Fruit fly (Drosophila melanogaster) whole organism, embryonic: ENCODE measurements around the gene pygo.

Experiments
- Ada2b ChIP-seq: fragments of 200-800 bp; sonication (Bioruptor generic); IDR thresholded peaks from 2 replicates; pipeline ENCODE4 v1.3.6; 2022; ENCODE audit warnings: missing biosample characterization, missing genetic modification characterization
- Antp ChIP-seq: fragments of 200-800 bp; sonication (Bioruptor generic); optimal IDR thresholded peaks from 3 replicates; lab custom pipeline; 2016; ENCODE audit warnings: missing biosample characterization, missing genetic modification characterization
- B-H2 ChIP-seq: fragments of 200-800 bp; sonication (Bioruptor generic); optimal IDR thresholded peaks from 2 replicates; lab custom pipeline; 2018; ENCODE audit warnings: missing biosample characterization, mild to moderate bottlenecking, missing genetic modification characterization
- C15 ChIP-seq: fragments of 200-800 bp; sonication (Bioruptor generic); IDR thresholded peaks from 3 replicates; pipeline ENCODE4 v1.3.6; 2022; ENCODE audit warnings: missing biosample characterization, missing genetic modification characterization
- CG12744 ChIP-seq: fragments of 200-800 bp; sonication (Bioruptor generic); optimal IDR thresholded peaks from 2 replicates; lab custom pipeline; 2016; ENCODE audit warnings: missing biosample characterization, missing genetic modification characterization
- CG13287 ChIP-seq: fragments of 200-800 bp; sonication (Bioruptor generic); IDR thresholded peaks from 2 replicates; pipeline ENCODE4 v1.3.6; 2022; ENCODE audit warnings: missing biosample characterization, missing genetic modification characterization; ENCODE audit not compliant: partially characterized antibody
- CG16779 ChIP-seq: fragments of 200-800 bp; sonication (Bioruptor generic); IDR thresholded peaks from 2 replicates; pipeline ENCODE4 v1.3.6; 2022; ENCODE audit warnings: missing biosample characterization, missing genetic modification characterization
- CG18764 ChIP-seq: fragments of 200-800 bp; sonication (Bioruptor generic); optimal IDR thresholded peaks from 3 replicates; lab custom pipeline; 2016; ENCODE audit warnings: missing biosample characterization, missing genetic modification characterization
- CG2712 ChIP-seq: fragments of 200-800 bp; optimal IDR thresholded peaks from 3 replicates; lab custom pipeline; 2019; ENCODE audit warnings: missing biosample characterization, mild to moderate bottlenecking, missing genetic modification characterization, moderate library complexity
- CG3281 ChIP-seq: fragments of 200-800 bp; sonication (Bioruptor generic); optimal IDR thresholded peaks from 3 replicates; lab custom pipeline; 2017; ENCODE audit warnings: missing biosample characterization, mild to moderate bottlenecking, missing genetic modification characterization
- CG3407 ChIP-seq: fragments of 200-800 bp; sonication (Bioruptor generic); optimal IDR thresholded peaks from 2 replicates; lab custom pipeline; 2018; ENCODE audit warnings: missing biosample characterization, mild to moderate bottlenecking, missing genetic modification characterization
- CG34376 ChIP-seq: fragments of 200-800 bp; sonication (Bioruptor generic); optimal IDR thresholded peaks from 2 replicates; lab custom pipeline; 2018; ENCODE audit warnings: missing biosample characterization, mild to moderate bottlenecking, missing genetic modification characterization
- CG4730 ChIP-seq: fragments of 200-800 bp; sonication (Bioruptor generic); IDR thresholded peaks from 2 replicates; pipeline ENCODE4 v1.3.6; 2022; ENCODE audit warnings: missing biosample characterization, missing genetic modification characterization
- CG4820 ChIP-seq: fragments of 200-800 bp; sonication (Bioruptor generic); optimal IDR thresholded peaks from 3 replicates; lab custom pipeline; 2016; ENCODE audit warnings: missing biosample characterization, missing genetic modification characterization
- CG6791 ChIP-seq: fragments of 200-800 bp; sonication (Bioruptor generic); IDR thresholded peaks from 3 replicates; pipeline ENCODE4 v1.3.6; 2022; ENCODE audit warnings: missing biosample characterization, missing genetic modification characterization; ENCODE audit not compliant: partially characterized antibody
- CG7372 ChIP-seq: fragments of 200-800 bp; sonication (Bioruptor generic); IDR thresholded peaks from 2 replicates; pipeline ENCODE4 v1.3.6; 2022; ENCODE audit warnings: missing biosample characterization, missing genetic modification characterization
- CG7745 ChIP-seq: fragments of 200-800 bp; sonication (Bioruptor generic); optimal IDR thresholded peaks from 2 replicates; lab custom pipeline; 2018; ENCODE audit warnings: missing biosample characterization, mild to moderate bottlenecking, missing genetic modification characterization, moderate library complexity
- CG9609 ChIP-seq: fragments of 200-800 bp; sonication (Bioruptor generic); optimal IDR thresholded peaks from 3 replicates; lab custom pipeline; 2016; ENCODE audit warnings: missing biosample characterization, missing genetic modification characterization
- CrebB ChIP-seq: fragments of 200-800 bp; sonication (Bioruptor generic); optimal IDR thresholded peaks from 3 replicates; lab custom pipeline; 2018; ENCODE audit warnings: missing biosample characterization, mild to moderate bottlenecking, missing genetic modification characterization
- E2f1 ChIP-seq: fragments of 200-800 bp; sonication (Bioruptor generic); IDR thresholded peaks from 2 replicates; pipeline ENCODE4 v1.3.6; 2022; ENCODE audit warnings: missing biosample characterization, missing genetic modification characterization
- Hey ChIP-seq: fragments of 200-800 bp; sonication (Bioruptor generic); optimal IDR thresholded peaks from 3 replicates; lab custom pipeline; 2018; ENCODE audit warnings: missing biosample characterization, mild to moderate bottlenecking, missing genetic modification characterization
- Jarid2 ChIP-seq: fragments of 200-800 bp; sonication (Bioruptor generic); optimal IDR thresholded peaks from 3 replicates; lab custom pipeline; 2017; ENCODE audit warnings: mild to moderate bottlenecking, missing biosample characterization, missing genetic modification reagents, missing genetic modification characterization
- MBD-R2 ChIP-seq: fragments of 200-800 bp; sonication (Bioruptor generic); IDR thresholded peaks from 2 replicates; pipeline ENCODE4 v1.3.6; 2022; ENCODE audit warnings: missing biosample characterization, missing genetic modification characterization
- MESR4 ChIP-seq: fragments of 200-800 bp; sonication (Bioruptor generic); optimal IDR thresholded peaks from 2 replicates; lab custom pipeline; 2018; ENCODE audit warnings: missing biosample characterization, mild to moderate bottlenecking, missing genetic modification characterization, moderate library complexity
- Max ChIP-seq: fragments of 200-800 bp; sonication (Bioruptor generic); optimal IDR thresholded peaks from 2 replicates; lab custom pipeline; 2016; ENCODE audit warnings: missing biosample characterization, mild to moderate bottlenecking, missing genetic modification characterization
- Meics ChIP-seq: fragments of 200-800 bp; sonication (Bioruptor generic); optimal IDR thresholded peaks from 2 replicates; lab custom pipeline; 2017; ENCODE audit warnings: missing biosample characterization, mild to moderate bottlenecking, missing genetic modification characterization
- NC2α ChIP-seq: fragments of 200-800 bp; sonication (Bioruptor generic); optimal IDR thresholded peaks from 2 replicates; lab custom pipeline; 2016; ENCODE audit warnings: missing biosample characterization, missing genetic modification characterization
- Oaz ChIP-seq: fragments of 200-800 bp; sonication (Bioruptor generic); IDR thresholded peaks from 2 replicates; pipeline ENCODE4 v1.3.6; 2022; ENCODE audit warnings: missing biosample characterization, missing genetic modification characterization
- Opbp ChIP-seq: fragments of 200-800 bp; sonication (Bioruptor generic); IDR thresholded peaks from 3 replicates; pipeline ENCODE4 v1.3.6; 2022; ENCODE audit warnings: missing biosample characterization, missing genetic modification characterization; ENCODE audit not compliant: partially characterized antibody
- Six4 ChIP-seq: fragments of 200-800 bp; sonication (Bioruptor generic); optimal IDR thresholded peaks from 2 replicates; lab custom pipeline; 2016; ENCODE audit warnings: missing biosample characterization, missing genetic modification characterization
- Sox100B ChIP-seq: fragments of 200-800 bp; sonication (Bioruptor generic); optimal IDR thresholded peaks from 3 replicates; lab custom pipeline; 2018; ENCODE audit warnings: missing biosample characterization, mild to moderate bottlenecking, missing genetic modification characterization
- Spps ChIP-seq: fragments of 200-800 bp; sonication (Bioruptor generic); optimal IDR thresholded peaks from 2 replicates; lab custom pipeline; 2018; ENCODE audit warnings: missing biosample characterization, mild to moderate bottlenecking, missing genetic modification characterization
- Sry-δ ChIP-seq: fragments of 200-800 bp; sonication (Bioruptor generic); optimal IDR thresholded peaks from 2 replicates; lab custom pipeline; 2016; ENCODE audit warnings: missing biosample characterization, missing genetic modification characterization
- YL-1 ChIP-seq: fragments of 200-800 bp; sonication (Bioruptor generic); optimal IDR thresholded peaks from 3 replicates; lab custom pipeline; 2017; ENCODE audit warnings: missing biosample characterization, mild to moderate bottlenecking, missing genetic modification characterization
- ab ChIP-seq: fragments of 200-800 bp; sonication (Bioruptor generic); optimal IDR thresholded peaks from 2 replicates; lab custom pipeline; 2016; ENCODE audit warnings: missing biosample characterization, missing genetic modification characterization
- az2 ChIP-seq: fragments of 200-800 bp; sonication (Bioruptor generic); optimal IDR thresholded peaks from 3 replicates; lab custom pipeline; 2016; ENCODE audit warnings: missing biosample characterization, missing genetic modification characterization
- bowl ChIP-seq: fragments of 200-800 bp; sonication (Bioruptor generic); IDR thresholded peaks from 2 replicates; pipeline ENCODE4 v1.3.6; 2022; ENCODE audit warnings: missing biosample characterization, missing genetic modification characterization
- cad ChIP-seq: fragments of >200 bp; optimal IDR thresholded peaks from 2 replicates; lab custom pipeline; 2017; ENCODE audit warnings: missing biosample characterization, missing genetic modification characterization
- crc ChIP-seq: fragments of 200-800 bp; sonication (Bioruptor generic); optimal IDR thresholded peaks from 2 replicates; lab custom pipeline; 2016; ENCODE audit warnings: missing biosample characterization, missing genetic modification characterization
- dimm ChIP-seq: fragments of 200-800 bp; sonication (Bioruptor generic); IDR thresholded peaks from 2 replicates; pipeline ENCODE4 v1.3.6; 2022; ENCODE audit warnings: missing biosample characterization, missing genetic modification characterization
- dmrt11E ChIP-seq: fragments of 200-800 bp; sonication (Bioruptor generic); optimal IDR thresholded peaks from 3 replicates; lab custom pipeline; 2018; ENCODE audit warnings: missing biosample characterization, mild to moderate bottlenecking, missing genetic modification characterization, moderate library complexity
- eyg ChIP-seq: fragments of 200-800 bp; sonication (Bioruptor generic); optimal IDR thresholded peaks from 3 replicates; lab custom pipeline; 2016; ENCODE audit warnings: missing biosample characterization, missing genetic modification characterization
- gfzf ChIP-seq: fragments of 200-800 bp; sonication (Bioruptor generic); optimal IDR thresholded peaks from 2 replicates; lab custom pipeline; 2016; ENCODE audit warnings: missing biosample characterization, mild to moderate bottlenecking, missing genetic modification characterization, moderate library complexity
- hb ChIP-seq: fragments of 200-800 bp; sonication (Bioruptor generic); IDR thresholded peaks from 3 replicates; pipeline ENCODE4 v1.3.6; 2022; ENCODE audit warnings: missing biosample characterization, missing genetic modification characterization; ENCODE audit not compliant: partially characterized antibody
- jing ChIP-seq: fragments of 200-800 bp; sonication (Bioruptor generic); optimal IDR thresholded peaks from 2 replicates; lab custom pipeline; 2018; ENCODE audit warnings: missing biosample characterization, mild to moderate bottlenecking, missing genetic modification characterization
- kay ChIP-seq: fragments of 200-800 bp; sonication (Bioruptor generic); optimal IDR thresholded peaks from 2 replicates; lab custom pipeline; 2016; ENCODE audit warnings: missing biosample characterization, missing genetic modification characterization
- nerfin-1 ChIP-seq: fragments of 200-800 bp; sonication (Bioruptor generic); optimal IDR thresholded peaks from 3 replicates; lab custom pipeline; 2019; ENCODE audit warnings: missing biosample characterization, mild to moderate bottlenecking, missing genetic modification characterization, moderate library complexity
- p53 ChIP-seq: fragments of 200-800 bp; sonication (Bioruptor generic); optimal IDR thresholded peaks from 2 replicates; lab custom pipeline; 2016; ENCODE audit warnings: missing biosample characterization, missing genetic modification characterization
- pb ChIP-seq: fragments of 200-800 bp; sonication (Bioruptor generic); optimal IDR thresholded peaks from 3 replicates; lab custom pipeline; 2016; ENCODE audit warnings: missing biosample characterization, missing genetic modification characterization
- pfk ChIP-seq: fragments of 200-800 bp; sonication (Bioruptor generic); optimal IDR thresholded peaks from 2 replicates; lab custom pipeline; 2018; ENCODE audit warnings: missing biosample characterization, mild to moderate bottlenecking, missing genetic modification characterization, moderate library complexity
- pita ChIP-seq: fragments of 200-800 bp; sonication (Bioruptor generic); optimal IDR thresholded peaks from 2 replicates; lab custom pipeline; 2017; ENCODE audit warnings: missing biosample characterization, mild to moderate bottlenecking, missing genetic modification characterization
- so ChIP-seq: fragments of 200-800 bp; sonication (Bioruptor generic); IDR thresholded peaks from 3 replicates; pipeline ENCODE4 v1.3.6; 2022; ENCODE audit warnings: missing biosample characterization, missing genetic modification characterization
- trem ChIP-seq: fragments of 200-800 bp; optimal IDR thresholded peaks from 3 replicates; lab custom pipeline; 2019; ENCODE audit warnings: missing biosample characterization, mild to moderate bottlenecking, missing genetic modification characterization, moderate library complexity

Gene pygo

DNA sequence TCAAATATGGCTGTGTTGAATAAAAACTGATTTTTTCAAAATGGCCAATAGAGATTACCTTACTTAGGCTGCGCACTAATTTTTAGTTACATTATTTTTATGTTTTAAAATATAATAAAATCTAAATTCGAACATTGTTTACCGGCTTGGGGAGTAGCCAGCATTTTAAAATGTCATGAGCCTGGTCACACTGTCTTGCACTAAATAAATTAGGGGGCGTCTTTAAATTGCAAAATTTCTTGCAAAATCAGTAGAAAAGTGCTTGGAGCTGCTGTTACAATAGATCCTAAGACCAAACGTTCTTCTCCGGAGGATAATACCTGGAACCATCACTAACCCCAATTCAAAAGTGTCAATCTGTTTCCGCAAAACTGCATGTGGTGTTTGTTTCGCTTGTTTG lies 37.3 kb upstream of the pygo start, which contains the start of gene pasha (continued):
- TF ChIP-seq Spps (tag; lab: Kevin White, UChicago): no peak
- TF ChIP-seq Max (GFP tag; lab: Kevin White, UChicago): no peak
- TF ChIP-seq az2: no peak
- TF ChIP-seq E2f1: no peak
- no peak for TF ChIP-seq CG7745 (tag; lab: Kevin White, UChicago)
- no peak for TF ChIP-seq Jarid2
- TF ChIP-seq trem: peak; percentile 2
- TF ChIP-seq CG6791 (GFP tag; lab: Robert Waterston, UW): no peak
- no peak for TF ChIP-seq p53 (GFP tag; lab: Kevin White, UChicago)
- TF ChIP-seq Six4: no peak
- no peak for TF ChIP-seq CG7372 (GFP tag; lab: Robert Waterston, UW)
- TF ChIP-seq Antp (GFP tag; lab: Kevin White, UChicago): no peak
- TF ChIP-seq MESR4 (GFP tag; lab: Kevin White, UChicago): peak; percentile 19
- peak; percentile 64 for TF ChIP-seq gfzf (GFP tag; lab: Kevin White, UChicago)
- TF ChIP-seq CrebB: no peak
- no peak for TF ChIP-seq kay
- no peak for TF ChIP-seq CG16779
- no peak for TF ChIP-seq so (GFP tag; lab: Robert Waterston, UW)
- no peak for TF ChIP-seq CG18764 (GFP tag; lab: Kevin White, UChicago)
- no peak for TF ChIP-seq CG4730 (GFP tag; lab: Robert Waterston, UW)
- TF ChIP-seq pfk (GFP tag; lab: Kevin White, UChicago): no peak
- peak; percentile 9 for TF ChIP-seq CG2712 (tag; lab: Kevin White, UChicago)
- no peak for TF ChIP-seq CG13287 (GFP tag; lab: Robert Waterston, UW)
- TF ChIP-seq jing (GFP tag; lab: Kevin White, UChicago): no peak
- TF ChIP-seq CG34376: no peak
- no peak for TF ChIP-seq pita
- no peak for TF ChIP-seq Oaz (GFP tag; lab: Robert Waterston, UW)
- no peak for TF ChIP-seq bowl (GFP tag; lab: Robert Waterston, UW)
- TF ChIP-seq Ada2b (GFP tag; lab: Robert Waterston, UW): no peak
- no peak for TF ChIP-seq Meics (GFP tag; lab: Kevin White, UChicago)
- TF ChIP-seq B-H2: no peak
- no peak for TF ChIP-seq pb
- no peak for TF ChIP-seq Sox100B
- TF ChIP-seq hb (GFP tag; lab: Robert Waterston, UW): no peak
- no peak for TF ChIP-seq NC2α (GFP tag; lab: Kevin White, UChicago)
- TF ChIP-seq dmrt11E (tag; lab: Kevin White, UChicago): no peak
- TF ChIP-seq nerfin-1 (tag; lab: Kevin White, UChicago): no peak
- TF ChIP-seq CG12744 (GFP tag; lab: Kevin White, UChicago): no peak
- TF ChIP-seq Opbp (GFP tag; lab: Robert Waterston, UW): no peak
- no peak for TF ChIP-seq CG3407 (GFP tag; lab: Kevin White, UChicago)
- no peak for TF ChIP-seq dimm
- TF ChIP-seq ab (GFP tag; lab: Kevin White, UChicago): no peak
- TF ChIP-seq C15: no peak
- TF ChIP-seq Sry-δ (GFP tag; lab: Kevin White, UChicago): no peak
- TF ChIP-seq CG9609 (GFP tag; lab: Kevin White, UChicago): no peak
- no peak for TF ChIP-seq Hey
- TF ChIP-seq MBD-R2 (GFP tag; lab: Robert Waterston, UW): peak; percentile 84
- TF ChIP-seq crc (GFP tag; lab: Kevin White, UChicago): no peak
- no peak for TF ChIP-seq cad (GFP tag; lab: Kevin White, UChicago)
- TF ChIP-seq CG4820: no peak
- peak; percentile 53 for TF ChIP-seq YL-1 (GFP tag; lab: Kevin White, UChicago)
- no peak for TF ChIP-seq eyg (GFP tag; lab: Kevin White, UChicago)
- TF ChIP-seq CG3281 (GFP tag; lab: Kevin White, UChicago): no peak
